Worm (Caenorhabditis elegans) whole organism, L1 larva: Measurements from ENCODE around the gene Y17D7C.2.

ENCODE experiments used
- blmp-1 ChIP-seq: fragments of 150-350 bp; optimal IDR thresholded peaks from 2 replicates; lab custom pipeline; 2014; ENCODE audit warnings: missing biosample characterization, missing genetic modification characterization
- dpl-1 ChIP-seq, 3 experiments: fragments of 150-350 bp in 2 of 3; sonication (generic microtip) in 1 of 3; optimal IDR thresholded peaks; 2 replicates each; lab custom pipeline; 2014 to 2017; ENCODE audit warnings: missing biosample characterization in 3 of 3, missing genetic modification characterization in 3 of 3, missing genetic modification reagents in 3 of 3
- efl-1 ChIP-seq, 4 experiments: fragments of 150-350 bp; optimal IDR thresholded peaks in 3 of 4; peaks in 1 of 4; 1 replicate in 1 of 4; 2 replicates in 3 of 4; lab custom pipeline; 2014; ENCODE audit warnings: missing biosample characterization in 2 of 4, missing genetic modification characterization in 2 of 4, missing genetic modification reagents in 2 of 4
- efl-3 ChIP-seq: fragments of 200-800 bp; sonication (Bioruptor generic); optimal IDR thresholded peaks from 2 replicates; lab custom pipeline; 2018; ENCODE audit warnings: mild to moderate bottlenecking, missing genetic modification characterization, missing compliant biosample characterization
- egl-27 ChIP-seq, 2 experiments: fragments of 150-350 bp in 1 of 2; sonication (generic microtip); optimal IDR thresholded peaks; 3 replicates each; lab custom pipeline; 2017 to 2018; ENCODE audit warnings: missing biosample characterization in 2 of 2, missing genetic modification characterization in 2 of 2, missing genetic modification reagents in 2 of 2
- lin-13 ChIP-seq: fragments of 150-350 bp; optimal IDR thresholded peaks from 2 replicates; lab custom pipeline; 2014; ENCODE audit warnings: missing biosample characterization, missing genetic modification reagents, missing genetic modification characterization
- lir-3 ChIP-seq: sonication (generic microtip); optimal IDR thresholded peaks from 2 replicates; lab custom pipeline; 2016; ENCODE audit warnings: mild to moderate bottlenecking, missing genetic modification characterization, moderate library complexity, missing compliant biosample characterization; ENCODE audit not compliant: poor library complexity
- mef-2 ChIP-seq: fragments of 150-350 bp; optimal IDR thresholded peaks from 2 replicates; lab custom pipeline; 2014; ENCODE audit warnings: missing biosample characterization, missing genetic modification characterization
- rnt-1 ChIP-seq: sonication (generic microtip); optimal IDR thresholded peaks from 2 replicates; lab custom pipeline; 2016; ENCODE audit warnings: mild to moderate bottlenecking, missing genetic modification characterization, moderate library complexity, missing compliant biosample characterization
- skn-1 ChIP-seq: fragments of 150-350 bp; optimal IDR thresholded peaks from 2 replicates; lab custom pipeline; 2014; ENCODE audit warnings: missing biosample characterization, missing genetic modification characterization
- snpc-4 ChIP-seq: fragments of 150-350 bp; optimal IDR thresholded peaks from 2 replicates; lab custom pipeline; 2014; ENCODE audit warnings: missing biosample characterization, missing genetic modification characterization
- unc-62 ChIP-seq: fragments of 150-350 bp; optimal IDR thresholded peaks from 2 replicates; lab custom pipeline; 2014; ENCODE audit warnings: missing biosample characterization, missing genetic modification reagents, missing genetic modification characterization

ce11 chrV:18699326-18699725 is 20.5 kb downstream of the Y17D7C.2 start, which contains the start of gene nhr-241:
- TF ChIP-seq unc-62, result no peak
- TF ChIP-seq lin-13 (GFP tag; lab: Kevin White, UChicago), result no peak
- no peak for TF ChIP-seq egl-27 (tag; optimal IDR thresholded peaks at IDR 0.05; lab: Kevin White, UChicago)
- no peak for TF ChIP-seq skn-1 (tag; lab: Kevin White, UChicago)
- TF ChIP-seq snpc-4 (tag; lab: Kevin White, UChicago), result no peak
- TF ChIP-seq rnt-1 (tag; lab: Kevin White, UChicago), result no peak
- no peak for TF ChIP-seq efl-3 (GFP tag; lab: Kevin White, UChicago)
- no peak for TF ChIP-seq blmp-1 (tag; lab: Kevin White, UChicago)
- no peak for TF ChIP-seq dpl-1 (GFP tag; optimal IDR thresholded peaks at IDR 0.05; lab: Kevin White, UChicago)
- no peak for TF ChIP-seq mef-2 (tag; lab: Kevin White, UChicago)
- TF ChIP-seq lir-3, result no peak
- no peak for TF ChIP-seq efl-1 (optimal IDR thresholded peaks at IDR 0.05; lab: Kevin White, UChicago)
- no peak for TF ChIP-seq efl-1 (GFP tag; optimal IDR thresholded peaks at IDR 0.05 in 1 of 2; lab: Kevin White, UChicago)
